Worm (Caenorhabditis elegans): ENCODE data around the gene str-86.

Gene str-86

ce11 chrV:9018871-9019270 lies 35.4 kb upstream of the str-86 start:
- TF ChIP-seq unc-62 (GFP tag; optimal IDR thresholded peaks at IDR 0.05): no peak
- no peak for TF ChIP-seq fkh-10 (GFP tag; optimal IDR thresholded peaks at IDR 0.05)
- no peak for TF ChIP-seq pqm-1 (tag; optimal IDR thresholded peaks at IDR 0.05)

DNA sequence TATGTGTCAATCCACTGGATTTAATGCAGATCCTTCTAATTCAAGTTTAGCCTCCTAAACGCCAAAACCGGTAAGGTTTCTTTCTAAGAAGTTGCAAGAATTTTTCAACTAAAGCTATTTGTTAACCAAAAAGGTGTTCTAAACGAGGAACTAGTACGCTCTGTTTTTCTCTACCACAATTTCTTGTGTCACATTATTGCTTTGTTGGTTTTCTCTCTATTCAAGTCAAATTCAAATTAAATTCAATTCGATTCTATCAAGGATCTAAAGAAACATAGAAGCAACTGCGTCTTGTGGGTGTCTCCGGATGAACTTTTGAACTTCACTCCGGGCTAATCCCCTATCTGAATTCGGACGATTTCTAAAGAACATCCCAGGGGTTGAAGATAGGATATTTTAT lies 33.0 kb upstream of the str-86 start, which contains the start of gene oac-40:
Gene oac-40 (plus strand): TSS at position 301 of the 400 bp plus-strand sequence.
- TF ChIP-seq ceh-28 (tag; optimal IDR thresholded peaks at IDR 0.05) (no peak), aly-2 (tag; optimal IDR thresholded peaks at IDR 0.05) (no peak), nhr-77 (tag; optimal IDR thresholded peaks at IDR 0.05) (no peak), nhr-25 (tag; optimal IDR thresholded peaks at IDR 0.05) (no peak), elt-2 (tag; optimal IDR thresholded peaks at IDR 0.05) (no peak), nhr-76 (tag; optimal IDR thresholded peaks at IDR 0.05) (no peak), tbx-2 (tag; optimal IDR thresholded peaks at IDR 0.05) (no peak), jun-1 (tag; optimal IDR thresholded peaks at IDR 0.05) (no peak), unc-39 (tag; optimal IDR thresholded peaks at IDR 0.05) (no peak), pqm-1 (tag; optimal IDR thresholded peaks at IDR 0.05) (no peak), nfya-1 (tag; optimal IDR thresholded peaks at IDR 0.05; ENCODE audit: insufficient read depth) (no peak), nhr-67 (tag; optimal IDR thresholded peaks at IDR 0.05) (no peak), lin-39 (tag; optimal IDR thresholded peaks at IDR 0.05) (no peak), nhr-28 (tag; optimal IDR thresholded peaks at IDR 0.05) (no peak), ZK546.5 (tag; optimal IDR thresholded peaks at IDR 0.05) (no peak), fkh-10 (GFP tag; optimal IDR thresholded peaks at IDR 0.05) (no peak), egl-27 (tag; optimal IDR thresholded peaks at IDR 0.05) (no peak), ceh-9 (tag; optimal IDR thresholded peaks at IDR 0.05) (no peak)

DNA sequence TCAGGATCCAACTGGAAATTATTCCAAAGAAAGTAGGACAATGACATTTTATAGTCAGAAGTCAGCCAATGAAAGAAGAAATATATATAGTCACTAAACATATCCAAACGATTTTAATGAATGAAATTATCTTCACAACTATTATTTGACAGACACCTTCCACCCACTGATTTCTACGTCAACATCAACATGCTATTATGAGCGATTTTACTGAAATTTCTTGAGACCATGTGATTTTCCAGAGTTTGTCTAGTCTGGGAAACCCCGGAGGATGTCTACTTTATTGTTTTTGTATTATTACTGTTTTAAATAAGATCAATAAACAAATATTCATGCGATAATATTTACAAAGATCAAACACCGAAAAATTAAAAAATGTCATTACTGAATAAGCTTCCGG lies 32.0 kb upstream of the str-86 start, which contains the start of gene srt-18:
Gene srt-18 (minus strand): TSS at position 101 of the 400 bp plus-strand sequence.
- no peak for TF ChIP-seq ceh-28 (tag; optimal IDR thresholded peaks at IDR 0.05)
- no peak for TF ChIP-seq nhr-67 (tag; optimal IDR thresholded peaks at IDR 0.05)
- no peak for TF ChIP-seq snpc-4 (tag; optimal IDR thresholded peaks at IDR 0.05)
- TF ChIP-seq R02D3.7 (tag; optimal IDR thresholded peaks at IDR 0.05): no peak
- TF ChIP-seq zag-1 (tag; optimal IDR thresholded peaks at IDR 0.05): no peak
- no peak for TF ChIP-seq nhr-11 (tag; optimal IDR thresholded peaks at IDR 0.05)
- no peak for TF ChIP-seq eor-1 (tag; optimal IDR thresholded peaks at IDR 0.05)
- TF ChIP-seq fkh-2 (tag; optimal IDR thresholded peaks at IDR 0.05): no peak
- no peak for TF ChIP-seq mdl-1 (tag; optimal IDR thresholded peaks at IDR 0.05)
- TF ChIP-seq elt-1 (tag; optimal IDR thresholded peaks at IDR 0.05): no peak
- TF ChIP-seq pha-4 (tag; optimal IDR thresholded peaks at IDR 0.05): no peak
- TF ChIP-seq sea-2 (GFP tag; optimal IDR thresholded peaks at IDR 0.05): no peak
- no peak for TF ChIP-seq aly-2 (tag; optimal IDR thresholded peaks at IDR 0.05)
- TF ChIP-seq elt-3 (tag; optimal IDR thresholded peaks at IDR 0.05): no peak
- no peak for TF ChIP-seq ceh-82 (tag; optimal IDR thresholded peaks at IDR 0.05)
- TF ChIP-seq ceh-16 (tag; optimal IDR thresholded peaks at IDR 0.05): no peak
- no peak for TF ChIP-seq nhr-43 (tag; optimal IDR thresholded peaks at IDR 0.05; ENCODE audit: poor library complexity, severe bottlenecking)
- no peak for TF ChIP-seq nhr-12 (tag; optimal IDR thresholded peaks at IDR 0.05)
- TF ChIP-seq skn-1 (tag; optimal IDR thresholded peaks at IDR 0.05): no peak
- no peak for TF ChIP-seq pqm-1 (tag; optimal IDR thresholded peaks at IDR 0.05)

DNA sequence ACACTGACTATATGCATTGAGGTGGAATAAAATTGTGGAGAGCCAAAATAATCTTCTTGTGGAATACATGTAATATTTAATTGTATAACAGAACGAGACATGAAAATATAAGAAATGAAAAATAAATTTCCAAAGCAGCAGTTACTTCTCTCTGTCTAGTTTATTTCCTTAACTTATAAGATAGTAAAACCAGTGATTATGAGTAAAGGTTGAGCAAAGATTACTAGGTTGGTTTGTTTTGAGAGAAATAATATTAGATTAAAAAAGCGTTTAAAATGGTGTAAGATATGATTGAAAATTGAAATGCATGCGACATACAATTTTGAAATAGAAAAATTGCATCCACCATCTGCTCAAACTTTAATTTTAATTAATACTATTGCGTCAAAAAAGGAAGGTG lies 30.3 kb upstream of the str-86 start, which contains the start of gene srh-201:
Gene srh-201 (minus strand): TSS at position 101 of the 400 bp plus-strand sequence.
- TF ChIP-seq elt-3 (tag; optimal IDR thresholded peaks at IDR 0.05) (no peak), pqm-1 (tag; optimal IDR thresholded peaks at IDR 0.05) (no peak), fkh-10 (GFP tag; optimal IDR thresholded peaks at IDR 0.05) (no peak), zag-1 (tag; optimal IDR thresholded peaks at IDR 0.05) (no peak), lin-39 (tag; optimal IDR thresholded peaks at IDR 0.05) (no peak)

ce11 chrV:9009175-9009574 lies 25.7 kb upstream of the str-86 start, which contains the start of gene srx-2:
Gene srx-2 (plus strand): TSS chrV:9009475.
- TF ChIP-seq unc-39 (tag; optimal IDR thresholded peaks at IDR 0.05) (no peak), ztf-4 (tag; optimal IDR thresholded peaks at IDR 0.05) (no peak), fkh-10 (GFP tag; optimal IDR thresholded peaks at IDR 0.05) (no peak), aly-2 (tag; optimal IDR thresholded peaks at IDR 0.05) (no peak), ZK546.5 (tag; optimal IDR thresholded peaks at IDR 0.05) (no peak), nhr-28 (tag; optimal IDR thresholded peaks at IDR 0.05) (no peak), skn-1 (tag; optimal IDR thresholded peaks at IDR 0.05) (no peak), pha-4 (tag; optimal IDR thresholded peaks at IDR 0.05) (no peak), nhr-12 (tag; optimal IDR thresholded peaks at IDR 0.05) (no peak), ceh-16 (tag; optimal IDR thresholded peaks at IDR 0.05) (no peak), unc-62 (GFP tag; optimal IDR thresholded peaks at IDR 0.05) (no peak), mdl-1 (tag; optimal IDR thresholded peaks at IDR 0.05) (no peak), zag-1 (tag; optimal IDR thresholded peaks at IDR 0.05) (no peak)

Data from whole organism, L3 larva.